Fruit fly (Drosophila melanogaster): ENCODE measurements around the gene mrn.

The mrn gene

dm6 chr3L:15625676-15626414, 45.5 kb upstream of the mrn start (continued):
- TF ChIP-seq CG8281 (tag; optimal IDR thresholded peaks at IDR 0.05): peak; percentile 79
- TF ChIP-seq Dbx (GFP tag; IDR thresholded peaks at IDR 0.05): peak; percentile 71; the same call in 2 of the 3 replicates
- TF ChIP-seq en (GFP tag; optimal IDR thresholded peaks at IDR 0.05): no peak
- TF ChIP-seq Vsx1 (GFP tag; optimal IDR thresholded peaks at IDR 0.05): peak; percentile 87
- peak; percentile 43 for TF ChIP-seq pnt (GFP tag; optimal IDR thresholded peaks at IDR 0.05)
- peak in 1 of 2 experiments; percentile 43 for TF ChIP-seq crp (GFP tag; optimal IDR thresholded peaks at IDR 0.05)
- TF ChIP-seq Bteb2 (GFP tag; optimal IDR thresholded peaks at IDR 0.05): peak; percentile 28
- peak; percentile 57; the same call in 1 of the 2 replicates for TF ChIP-seq CG1024 (GFP tag; IDR thresholded peaks at IDR 0.05)
- peak in 1 of 2 experiments; percentile 92 for TF ChIP-seq eve (GFP tag; optimal IDR thresholded peaks at IDR 0.05)
- no peak for TF ChIP-seq NC2α (GFP tag; optimal IDR thresholded peaks at IDR 0.05)
- peak; percentile 48; the same call in 1 of the 2 replicates for TF ChIP-seq wdn (GFP tag; IDR thresholded peaks at IDR 0.05)
- peak; percentile 75 for TF ChIP-seq CG30431 (GFP tag; optimal IDR thresholded peaks at IDR 0.05)
- peak; percentile 88 for TF ChIP-seq nau (GFP tag; optimal IDR thresholded peaks at IDR 0.05)
- TF ChIP-seq pzg (GFP tag; optimal IDR thresholded peaks at IDR 0.05): peak; percentile 20
- peak; percentile 89 for TF ChIP-seq CG12104 (GFP tag; optimal IDR thresholded peaks at IDR 0.05)
- TF ChIP-seq cas (GFP tag; IDR thresholded peaks at IDR 0.05): peak; percentile 49; the same call in 1 of the 2 replicates
- TF ChIP-seq CG11093 (GFP tag; IDR thresholded peaks at IDR 0.05): peak; percentile 80; the same call in 2 of the 3 replicates
- peak; percentile 93 for TF ChIP-seq CG17359 (tag; optimal IDR thresholded peaks at IDR 0.05)
- TF ChIP-seq maf-S (GFP tag; optimal IDR thresholded peaks at IDR 0.05): no peak
- TF ChIP-seq CG15696 (tag; optimal IDR thresholded peaks at IDR 0.05): peak; percentile 50
- TF ChIP-seq Doc2 (GFP tag; IDR thresholded peaks at IDR 0.05): no peak
- peak; percentile 89 for TF ChIP-seq run (tag; optimal IDR thresholded peaks at IDR 0.05)
- peak; percentile 74 for TF ChIP-seq CG11723 (GFP tag; optimal IDR thresholded peaks at IDR 0.05)
- peak; percentile 77 for TF ChIP-seq CG12071 (GFP tag; optimal IDR thresholded peaks at IDR 0.05)
- no peak for TF ChIP-seq HmgD (GFP tag; optimal IDR thresholded peaks at IDR 0.05)
- TF ChIP-seq CG10147 (GFP tag; optimal IDR thresholded peaks at IDR 0.05): peak; percentile 89
- peak; percentile 53 for TF ChIP-seq CG31365 (tag; optimal IDR thresholded peaks at IDR 0.05)
- peak; percentile 34 for TF ChIP-seq bab2 (GFP tag; optimal IDR thresholded peaks at IDR 0.05)
- TF ChIP-seq eyg (GFP tag; optimal IDR thresholded peaks at IDR 0.05): no peak
- TF ChIP-seq pita (GFP tag; optimal IDR thresholded peaks at IDR 0.05): no peak
- TF ChIP-seq CG13296 (GFP tag; optimal IDR thresholded peaks at IDR 0.05): peak; percentile 79
- no peak for TF ChIP-seq ash1 (GFP tag; optimal IDR thresholded peaks at IDR 0.05)
- peak; percentile 81 for TF ChIP-seq CG10654 (GFP tag; optimal IDR thresholded peaks at IDR 0.05)
- no peak for TF ChIP-seq chn (GFP tag; optimal IDR thresholded peaks at IDR 0.05)
- peak; percentile 78 for TF ChIP-seq ranshi (GFP tag; IDR thresholded peaks at IDR 0.05)
- TF ChIP-seq mirr (GFP tag; optimal IDR thresholded peaks at IDR 0.05): peak; percentile 11
- TF ChIP-seq scrt (GFP tag; optimal IDR thresholded peaks at IDR 0.05): peak; percentile 78
- TF ChIP-seq insv (GFP tag; optimal IDR thresholded peaks at IDR 0.05): peak in 1 of 2 experiments; percentile 5
- peak; percentile 83; the same call in 2 of the 3 replicates for TF ChIP-seq jigr1 (GFP tag; IDR thresholded peaks at IDR 0.05)
- no peak for TF ChIP-seq Dref (GFP tag; IDR thresholded peaks at IDR 0.05)
- no peak for TF ChIP-seq Rx (GFP tag; IDR thresholded peaks at IDR 0.05)
- peak; percentile 44; the same call in 1 of the 2 replicates for TF ChIP-seq CG11696 (GFP tag; IDR thresholded peaks at IDR 0.05)
- TF ChIP-seq vvl (GFP tag; IDR thresholded peaks at IDR 0.05): peak; percentile 84
- peak; percentile 89 for TF ChIP-seq Dp (GFP tag; optimal IDR thresholded peaks at IDR 0.05)
- TF ChIP-seq Sox100B (GFP tag; optimal IDR thresholded peaks at IDR 0.05): peak; percentile 97
- TF ChIP-seq Dip3 (GFP tag; optimal IDR thresholded peaks at IDR 0.05): peak; percentile 15
- TF ChIP-seq CG30020 (tag; optimal IDR thresholded peaks at IDR 0.05): peak; percentile 69
- TF ChIP-seq nerfin-2 (GFP tag; IDR thresholded peaks at IDR 0.05; ENCODE audit: partially characterized antibody): no peak
- peak; percentile 81 for TF ChIP-seq CG32772 (GFP tag; IDR thresholded peaks at IDR 0.05)

Measured in whole organism, embryonic.